Worm (Caenorhabditis elegans): ENCODE results near the gene K04A8.1.

The K04A8.1 gene

DNA sequence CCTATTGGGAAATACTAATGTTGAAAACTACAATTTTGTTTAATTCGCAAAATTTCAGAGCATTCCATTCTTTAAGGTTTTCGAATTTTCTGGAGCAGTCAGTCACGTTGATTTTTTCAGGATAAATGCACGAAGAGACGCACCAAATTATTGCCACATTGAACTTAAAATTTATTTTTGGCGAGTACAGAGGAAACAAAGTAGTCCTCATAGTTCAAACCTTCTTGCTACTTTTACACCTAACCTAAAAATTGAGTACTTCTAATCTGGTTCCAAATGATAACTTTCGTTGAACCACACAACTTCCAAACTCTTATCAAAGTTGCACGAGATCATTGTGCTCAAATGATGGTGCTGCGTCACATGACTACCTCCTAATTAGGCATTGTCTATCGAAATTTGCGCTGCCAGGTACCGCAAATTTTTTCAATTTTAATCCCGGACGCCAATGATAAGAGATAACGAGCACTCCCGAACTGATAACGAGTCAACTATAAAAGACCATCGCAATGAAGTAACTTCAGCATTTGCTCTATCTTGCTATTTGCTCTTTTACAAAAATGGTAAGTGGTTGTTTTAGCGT is 48.1 kb downstream of the K04A8.1 start, which contains the start of gene cpr-4 (continued):
- TF ChIP-seq lin-1 (GFP tag; IDR thresholded peaks at IDR 0.05) = peak; percentile 77; the same call in 1 of the 2 replicates
- TF ChIP-seq rbr-2 (tag; optimal IDR thresholded peaks at IDR 0.05) = no peak
- TF ChIP-seq nhr-11 (tag; optimal IDR thresholded peaks at IDR 0.05) = no peak
- no peak for TF ChIP-seq ama-1 (optimal IDR thresholded peaks at IDR 0.05)
- TF ChIP-seq ceh-82 (tag; optimal IDR thresholded peaks at IDR 0.05) = no peak
- no peak for TF ChIP-seq nhr-6 (tag; optimal IDR thresholded peaks at IDR 0.05)
- no peak for TF ChIP-seq daf-8 (GFP tag; IDR thresholded peaks at IDR 0.05)
- TF ChIP-seq lin-29 (GFP tag; IDR thresholded peaks at IDR 0.05) = no peak
- TF ChIP-seq mdl-1 (tag; optimal IDR thresholded peaks at IDR 0.05) = no peak
- TF ChIP-seq Y48G9A.11 (GFP tag; IDR thresholded peaks at IDR 0.05) = no peak
- TF ChIP-seq ztf-7 (tag; optimal IDR thresholded peaks at IDR 0.05) = no peak
- no peak for TF ChIP-seq lim-7 (GFP tag; IDR thresholded peaks at IDR 0.05)
- TF ChIP-seq mep-1 (tag; optimal IDR thresholded peaks at IDR 0.05) = peak; percentile 45
- no peak for TF ChIP-seq lin-39 (tag; optimal IDR thresholded peaks at IDR 0.05)
- TF ChIP-seq lin-15B (tag; optimal IDR thresholded peaks at IDR 0.05) = no peak
- no peak for TF ChIP-seq zag-1 (tag; optimal IDR thresholded peaks at IDR 0.05)
- no peak for TF ChIP-seq vab-7 (GFP tag; IDR thresholded peaks at IDR 0.05)
- TF ChIP-seq nhr-41 (GFP tag; IDR thresholded peaks at IDR 0.05) = no peak
- peak; percentile 98 for TF ChIP-seq pqm-1 (tag; optimal IDR thresholded peaks at IDR 0.05)
- TF ChIP-seq F10B5.3 (tag; optimal IDR thresholded peaks at IDR 0.05) = no peak
- TF ChIP-seq egl-27 (tag; optimal IDR thresholded peaks at IDR 0.05) = no peak
- no peak for TF ChIP-seq spr-3 (GFP tag; optimal IDR thresholded peaks at IDR 0.05)
- TF ChIP-seq hlh-30 (tag; optimal IDR thresholded peaks at IDR 0.05; ENCODE audit: insufficient read depth) = peak; percentile 74
- TF ChIP-seq snpc-1.2 (GFP tag; IDR thresholded peaks at IDR 0.05) = no peak
- TF ChIP-seq ztf-11 (tag; optimal IDR thresholded peaks at IDR 0.05) = no peak
- TF ChIP-seq aly-2 (tag; optimal IDR thresholded peaks at IDR 0.05) = no peak
- peak; percentile 86 for TF ChIP-seq nhr-48 (tag; optimal IDR thresholded peaks at IDR 0.05)
- TF ChIP-seq lir-3 (tag; optimal IDR thresholded peaks at IDR 0.05) = no peak

DNA sequence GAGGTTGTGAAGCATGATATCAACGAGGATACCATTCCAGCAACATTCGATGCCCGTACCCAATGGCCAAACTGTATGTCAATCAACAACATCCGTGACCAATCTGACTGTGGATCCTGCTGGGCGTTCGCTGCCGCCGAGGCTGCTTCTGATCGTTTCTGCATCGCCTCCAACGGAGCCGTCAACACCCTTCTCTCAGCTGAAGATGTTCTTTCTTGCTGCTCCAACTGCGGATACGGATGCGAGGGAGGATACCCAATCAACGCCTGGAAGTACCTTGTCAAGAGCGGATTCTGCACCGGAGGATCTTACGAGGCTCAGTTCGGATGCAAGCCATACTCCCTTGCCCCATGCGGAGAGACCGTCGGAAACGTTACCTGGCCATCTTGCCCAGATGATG is 48.8 kb downstream of the K04A8.1 start:
- no peak for TF ChIP-seq spr-1 (tag; optimal IDR thresholded peaks at IDR 0.05)
- TF ChIP-seq zfp-3 (GFP tag; conservative IDR thresholded peaks at IDR 0.05) = no peak
- no peak for TF ChIP-seq Y48G9A.11 (GFP tag; IDR thresholded peaks at IDR 0.05)
- TF ChIP-seq aha-1 (tag) = peak; percentile 74
- TF ChIP-seq nhr-28 (tag; optimal IDR thresholded peaks at IDR 0.05) = no peak
- TF ChIP-seq mep-1 (tag; optimal IDR thresholded peaks at IDR 0.05) = no peak
- TF ChIP-seq ceh-82 (tag; optimal IDR thresholded peaks at IDR 0.05) = no peak
- no peak for TF ChIP-seq ceh-28 (tag; optimal IDR thresholded peaks at IDR 0.05)
- no peak for TF ChIP-seq nhr-10 (tag; optimal IDR thresholded peaks at IDR 0.05)
- TF ChIP-seq set-16 (GFP tag; IDR thresholded peaks at IDR 0.05) = peak; percentile 73

DNA sequence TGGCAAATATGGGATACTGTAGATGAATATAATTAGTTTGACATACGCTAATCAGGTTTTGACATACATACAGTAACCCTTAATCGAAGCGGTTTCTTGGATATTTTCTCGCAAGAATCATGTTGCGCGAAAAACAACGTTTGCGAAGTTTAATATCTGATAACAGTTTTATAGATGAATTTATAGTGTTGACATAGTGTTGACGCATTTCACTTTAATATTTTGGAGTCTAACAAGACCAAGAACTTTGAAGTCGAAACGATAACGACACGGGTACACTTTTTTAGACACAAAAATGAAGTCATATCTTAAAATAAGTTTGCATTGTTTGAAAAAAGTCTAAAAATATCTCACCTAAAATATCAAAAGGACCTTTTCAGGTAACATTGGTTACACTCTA is 50.2 kb downstream of the K04A8.1 start:
- no peak for TF ChIP-seq nhr-102 (tag; optimal IDR thresholded peaks at IDR 0.05)
- TF ChIP-seq dmd-6 (GFP tag; IDR thresholded peaks at IDR 0.05) = peak; percentile 46; the same call in 1 of the 2 replicates
- TF ChIP-seq rbr-2 (tag; optimal IDR thresholded peaks at IDR 0.05) = no peak
- peak; percentile 52 for TF ChIP-seq pqm-1 (tag; optimal IDR thresholded peaks at IDR 0.05)
- no peak for TF ChIP-seq ztf-7 (tag; optimal IDR thresholded peaks at IDR 0.05)
- no peak for TF ChIP-seq zip-2 (tag; optimal IDR thresholded peaks at IDR 0.05)
- no peak for TF ChIP-seq pha-4 (GFP tag; IDR thresholded peaks at IDR 0.05)
- TF ChIP-seq pha-4 (tag; optimal IDR thresholded peaks at IDR 0.05) = no peak
- TF ChIP-seq fos-1 (tag; optimal IDR thresholded peaks at IDR 0.05) = no peak
- TF ChIP-seq php-3 (GFP tag; IDR thresholded peaks at IDR 0.05) = no peak
- TF ChIP-seq jun-1 (tag; optimal IDR thresholded peaks at IDR 0.05) = no peak
- TF ChIP-seq daf-16 (GFP tag; optimal IDR thresholded peaks at IDR 0.05) = no peak
- TF ChIP-seq daf-16 (tag; optimal IDR thresholded peaks at IDR 0.05) = peak; percentile 88
- peak; percentile 95 for TF ChIP-seq nhr-28 (tag; optimal IDR thresholded peaks at IDR 0.05)
- TF ChIP-seq dve-1 (tag; optimal IDR thresholded peaks at IDR 0.05; ENCODE audit: insufficient read depth) = no peak
- TF ChIP-seq nhr-111 (GFP tag; optimal IDR thresholded peaks at IDR 0.05) = no peak
